Worm (Caenorhabditis elegans): Measurements from ENCODE around the gene W03G1.5.
A peak's percentile ranks its signal among the peaks of the same experiment; 100 is the strongest.

W03G1.5 gene

DNA sequence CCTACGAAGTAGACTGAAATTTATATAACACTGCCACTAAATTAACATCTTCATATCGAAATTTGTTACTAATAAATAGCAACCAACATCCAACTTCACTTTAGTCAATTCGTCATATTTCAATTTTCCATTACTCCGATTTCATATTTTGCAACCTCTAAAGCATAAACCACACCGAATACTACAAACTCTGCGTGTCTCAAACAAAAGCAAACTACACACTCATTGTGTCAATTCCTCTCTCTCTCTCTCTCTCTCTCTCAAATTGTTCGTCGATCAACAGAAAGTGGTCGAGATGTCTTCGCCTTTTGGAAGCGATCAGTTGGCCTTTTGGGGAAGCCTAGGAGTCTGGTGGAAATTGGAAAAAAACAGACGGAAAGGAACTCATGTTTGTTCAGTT lies 1.8 kb downstream of the W03G1.5 start:
- no peak for TF ChIP-seq T22C8.4 (GFP tag; IDR thresholded peaks at IDR 0.05)

DNA sequence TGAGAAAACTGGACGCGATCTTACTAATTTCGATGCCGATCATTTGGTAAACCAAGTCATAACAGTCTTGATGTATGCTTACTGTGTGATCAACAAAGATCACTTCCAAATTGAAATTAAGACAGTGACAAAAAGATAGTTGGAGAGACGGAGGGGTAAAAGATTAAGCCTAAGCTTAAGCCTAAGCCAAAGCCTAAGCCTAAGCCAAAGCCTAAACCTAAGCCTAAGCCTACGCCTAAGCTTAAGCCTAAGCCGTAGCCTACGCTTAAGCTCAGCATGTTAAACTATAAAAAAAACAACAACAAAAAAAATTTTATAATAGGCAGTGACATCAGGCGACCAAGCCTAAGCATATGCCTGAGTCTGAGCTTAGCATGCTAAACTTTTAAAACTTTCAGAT lies 9.1 kb downstream of the W03G1.5 start:
- TF ChIP-seq ztf-23 (GFP tag; IDR thresholded peaks at IDR 0.05) (no peak), flt-1 (GFP tag; IDR thresholded peaks at IDR 0.05) (no peak), ztf-29 (GFP tag; IDR thresholded peaks at IDR 0.05) (peak; percentile 59; the same call in 1 of the 2 replicates)

DNA sequence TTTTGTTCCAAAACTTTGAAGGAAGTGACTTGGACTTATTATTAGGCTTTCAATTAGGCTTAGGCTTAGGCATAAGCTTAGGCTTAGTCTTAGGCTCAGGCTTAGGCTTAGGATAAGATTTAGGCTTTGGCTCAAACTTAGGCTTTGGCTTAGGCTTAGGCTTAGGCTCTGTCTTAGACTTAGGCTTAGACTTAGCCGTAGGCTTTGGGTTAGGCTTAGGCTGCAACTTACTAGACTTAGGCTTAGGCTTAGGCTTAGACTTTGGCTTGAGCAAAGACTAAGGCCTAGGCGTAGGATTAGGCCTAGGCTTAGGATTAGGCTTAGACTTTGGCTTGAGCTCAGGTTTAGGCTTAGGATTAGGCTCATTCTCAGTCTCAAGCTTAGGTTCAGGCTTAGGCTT lies 21.5 kb downstream of the W03G1.5 start:
- no peak for TF ChIP-seq ztf-23 (GFP tag; IDR thresholded peaks at IDR 0.05)
- 0 out of 2 replicates have a peak, but pooled peaks have one; percentile 16 for TF ChIP-seq flt-1 (GFP tag; IDR thresholded peaks at IDR 0.05)
- TF ChIP-seq med-1 (GFP tag; optimal IDR thresholded peaks at IDR 0.05; ENCODE audit: insufficient read depth), result no peak

DNA sequence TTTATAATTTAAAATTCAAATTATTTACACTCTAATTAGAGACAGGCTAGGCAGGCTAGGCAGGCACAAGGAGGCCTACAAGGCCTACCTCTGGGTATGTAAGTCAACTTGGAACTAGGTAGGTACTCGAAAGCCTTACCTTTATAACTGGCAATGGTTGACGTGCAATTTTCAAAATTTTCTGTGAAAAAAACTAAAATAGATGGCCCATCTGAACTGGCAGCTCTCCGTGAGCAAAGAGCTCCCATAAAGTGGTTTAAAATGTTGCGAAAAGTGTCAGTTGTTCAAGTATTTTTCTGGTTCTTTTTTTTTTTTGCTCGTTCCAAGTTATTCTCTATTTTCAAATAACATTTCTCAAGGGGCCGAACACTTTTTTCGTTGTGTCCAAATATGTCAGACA lies 22.3 kb downstream of the W03G1.5 start:
- TF ChIP-seq tab-1 (GFP tag; IDR thresholded peaks at IDR 0.05), result no peak
- no peak for TF ChIP-seq ref-1 (GFP tag; conservative IDR thresholded peaks at IDR 0.05)
- no peak for TF ChIP-seq klf-2 (GFP tag; conservative IDR thresholded peaks at IDR 0.05)
- no peak for TF ChIP-seq cog-1 (tag; optimal IDR thresholded peaks at IDR 0.05)
- no peak for TF ChIP-seq ztf-23 (GFP tag; IDR thresholded peaks at IDR 0.05)
- no peak for TF ChIP-seq ztf-29 (GFP tag; IDR thresholded peaks at IDR 0.05)
- no peak for TF ChIP-seq T22C8.4 (GFP tag; IDR thresholded peaks at IDR 0.05)
- TF ChIP-seq flt-1 (GFP tag; IDR thresholded peaks at IDR 0.05), result no peak
- no peak for TF ChIP-seq med-1 (GFP tag; optimal IDR thresholded peaks at IDR 0.05; ENCODE audit: insufficient read depth)

DNA sequence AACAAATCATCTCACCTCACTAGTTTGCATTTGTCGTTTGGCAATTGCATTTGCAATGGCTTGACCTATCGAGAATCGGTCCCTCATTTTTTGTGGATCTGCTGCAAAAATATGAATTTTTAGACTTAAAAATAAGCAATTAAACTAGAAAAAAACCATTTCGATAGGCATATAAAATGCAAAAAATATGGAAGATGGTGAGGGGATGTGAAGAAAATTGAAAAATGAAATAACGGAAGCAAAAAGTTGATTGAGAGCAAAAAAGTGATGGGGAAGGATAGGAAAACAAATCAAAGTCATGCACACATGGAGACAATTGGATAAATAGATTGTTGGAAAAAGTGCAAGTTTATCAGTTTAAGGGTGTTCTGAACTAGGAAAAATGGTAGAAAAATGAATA lies 25.2 kb downstream of the W03G1.5 start, which contains the start of gene npr-37:
npr-37 (minus strand) TSS at position 101 of the 400 bp plus-strand sequence.
- TF ChIP-seq klf-2 (GFP tag; conservative IDR thresholded peaks at IDR 0.05), result no peak
- no peak for TF ChIP-seq ztf-29 (GFP tag; IDR thresholded peaks at IDR 0.05)
- no peak for TF ChIP-seq tab-1 (GFP tag; IDR thresholded peaks at IDR 0.05)

DNA sequence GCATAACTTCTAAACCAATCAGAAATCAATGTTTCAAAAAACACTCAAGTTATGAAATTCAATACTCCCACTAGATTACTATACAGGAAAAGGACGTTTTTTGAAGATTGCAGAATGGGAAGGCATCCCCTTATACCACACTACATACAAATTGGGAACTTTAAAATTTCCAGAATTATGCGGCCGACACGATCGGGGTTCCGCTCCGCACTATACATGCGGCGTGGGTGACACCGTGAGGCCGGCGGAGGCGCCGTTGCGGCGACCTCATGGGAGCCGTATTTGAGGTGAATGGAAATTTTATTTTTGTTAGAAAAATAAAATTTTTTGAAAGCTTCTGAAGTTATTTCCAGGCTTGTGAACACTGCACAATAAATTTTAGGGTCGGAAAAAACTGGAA lies 38.0 kb downstream of the W03G1.5 start:
- TF ChIP-seq ztf-29 (GFP tag; IDR thresholded peaks at IDR 0.05), result no peak
- no peak for TF ChIP-seq cog-1 (tag; optimal IDR thresholded peaks at IDR 0.05)
- no peak for TF ChIP-seq flt-1 (GFP tag; IDR thresholded peaks at IDR 0.05)
- TF ChIP-seq T22C8.4 (GFP tag; IDR thresholded peaks at IDR 0.05), result no peak
- TF ChIP-seq klf-2 (GFP tag; conservative IDR thresholded peaks at IDR 0.05), result no peak
- TF ChIP-seq ref-1 (GFP tag; conservative IDR thresholded peaks at IDR 0.05), result no peak
- no peak for TF ChIP-seq tab-1 (GFP tag; IDR thresholded peaks at IDR 0.05)
- TF ChIP-seq ztf-23 (GFP tag; IDR thresholded peaks at IDR 0.05), result no peak
- no peak for TF ChIP-seq med-1 (GFP tag; optimal IDR thresholded peaks at IDR 0.05; ENCODE audit: insufficient read depth)

DNA sequence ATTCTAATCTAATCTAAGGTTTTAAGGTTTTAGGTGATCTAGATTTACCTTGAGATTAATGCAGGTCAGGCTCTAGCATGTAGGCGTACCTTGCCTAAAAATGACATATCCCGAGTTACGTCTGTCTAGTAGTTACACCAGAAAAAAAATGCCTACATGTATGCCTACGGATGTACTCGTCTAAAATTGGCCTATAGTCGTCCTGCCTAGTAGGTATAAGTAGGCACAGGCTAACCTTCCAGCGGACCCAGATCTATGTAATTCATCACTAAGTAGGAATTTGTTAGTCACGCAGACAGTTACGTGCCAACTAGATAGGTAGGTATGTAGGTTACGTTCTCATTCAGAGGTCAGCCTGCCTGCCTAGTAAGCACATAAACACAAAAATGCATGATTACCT lies 39.0 kb downstream of the W03G1.5 start:
- TF ChIP-seq ztf-29 (GFP tag; IDR thresholded peaks at IDR 0.05) (no peak), med-1 (GFP tag; optimal IDR thresholded peaks at IDR 0.05; ENCODE audit: insufficient read depth) (no peak), tab-1 (GFP tag; IDR thresholded peaks at IDR 0.05) (no peak), ztf-23 (GFP tag; IDR thresholded peaks at IDR 0.05) (no peak), T22C8.4 (GFP tag; IDR thresholded peaks at IDR 0.05) (no peak), cog-1 (tag; optimal IDR thresholded peaks at IDR 0.05) (no peak), ref-1 (GFP tag; conservative IDR thresholded peaks at IDR 0.05) (no peak), klf-2 (GFP tag; conservative IDR thresholded peaks at IDR 0.05) (no peak), flt-1 (GFP tag; IDR thresholded peaks at IDR 0.05) (no peak)

DNA sequence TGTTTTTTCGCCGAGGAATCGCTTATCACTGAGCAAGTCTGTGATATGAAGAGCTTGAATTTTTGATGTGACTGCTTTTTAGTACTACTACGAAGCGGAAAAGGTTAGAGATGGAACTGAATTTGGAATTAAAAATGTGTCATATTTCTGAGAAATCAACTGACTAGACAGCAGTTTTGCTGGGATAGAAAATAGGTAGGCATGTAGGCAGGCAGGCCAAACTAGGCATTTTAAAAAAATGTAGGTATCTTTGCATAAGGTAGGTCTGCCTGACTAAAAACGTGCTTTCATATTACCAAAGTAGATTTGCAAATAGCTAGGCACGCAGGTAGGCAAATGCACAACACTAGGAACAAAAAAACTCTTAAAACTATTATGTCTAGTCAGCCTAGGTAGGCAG lies 39.7 kb downstream of the W03G1.5 start:
- TF ChIP-seq cog-1 (tag; optimal IDR thresholded peaks at IDR 0.05), result no peak
- TF ChIP-seq flt-1 (GFP tag; IDR thresholded peaks at IDR 0.05), result no peak
- no peak for TF ChIP-seq klf-2 (GFP tag; conservative IDR thresholded peaks at IDR 0.05)
- TF ChIP-seq ztf-23 (GFP tag; IDR thresholded peaks at IDR 0.05), result no peak
- no peak for TF ChIP-seq ztf-29 (GFP tag; IDR thresholded peaks at IDR 0.05)
- TF ChIP-seq ref-1 (GFP tag; conservative IDR thresholded peaks at IDR 0.05), result no peak
- TF ChIP-seq tab-1 (GFP tag; IDR thresholded peaks at IDR 0.05), result no peak
- TF ChIP-seq med-1 (GFP tag; optimal IDR thresholded peaks at IDR 0.05; ENCODE audit: insufficient read depth), result no peak
- TF ChIP-seq T22C8.4 (GFP tag; IDR thresholded peaks at IDR 0.05), result no peak

DNA sequence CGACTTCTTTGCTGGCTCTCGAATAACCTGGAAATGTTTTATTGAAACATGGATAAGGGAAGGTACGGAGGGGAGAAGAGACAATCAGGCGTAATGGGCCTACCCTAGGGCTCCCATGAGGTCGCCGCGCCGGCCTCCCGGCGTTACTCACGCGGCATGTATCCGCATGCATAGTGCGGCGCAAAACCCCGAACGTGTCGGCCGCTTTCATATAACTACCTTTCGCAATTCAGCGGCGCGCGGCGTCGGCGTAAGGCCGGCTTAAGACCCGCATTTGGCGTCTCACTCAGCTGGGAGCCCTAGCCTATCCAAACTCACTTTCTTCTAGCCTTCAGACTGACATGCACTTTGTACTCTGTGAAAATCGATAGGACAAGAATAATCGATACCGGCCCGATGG lies 44.2 kb downstream of the W03G1.5 start:
- TF ChIP-seq tab-1 (GFP tag; IDR thresholded peaks at IDR 0.05) (0 out of 2 replicates have a peak, but pooled peaks have one; percentile 67), klf-2 (GFP tag; conservative IDR thresholded peaks at IDR 0.05) (no peak)

DNA sequence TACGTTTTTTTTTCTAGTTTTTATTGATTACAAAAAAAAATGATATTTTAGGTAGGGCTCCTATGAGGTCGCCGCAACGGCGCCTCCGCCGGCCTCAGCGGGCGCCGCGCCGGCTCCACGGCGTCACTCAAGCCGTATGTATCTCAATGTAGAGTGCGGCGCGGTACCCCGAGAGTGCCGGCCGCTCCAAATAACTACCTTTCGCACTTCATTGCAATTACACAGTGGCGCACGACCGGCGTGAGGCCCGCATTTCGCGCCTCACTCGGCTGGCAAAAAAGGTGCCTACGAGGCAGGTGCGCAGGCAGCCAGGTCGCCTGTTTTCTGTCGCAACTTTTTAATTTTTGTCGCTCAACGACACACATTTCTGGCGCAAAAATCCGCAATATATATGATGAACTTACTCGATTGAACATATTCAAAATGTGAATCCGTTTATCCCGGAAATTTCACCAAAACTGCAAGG lies 45.6 kb downstream of the W03G1.5 start, which contains the start of gene M04G7.2:
M04G7.2 (minus strand) TSS at position 416 of the 466 bp plus-strand sequence.
- TF ChIP-seq cog-1 (tag; optimal IDR thresholded peaks at IDR 0.05) (no peak), ref-1 (GFP tag; conservative IDR thresholded peaks at IDR 0.05) (no peak), tab-1 (GFP tag; IDR thresholded peaks at IDR 0.05) (no peak), klf-2 (GFP tag; conservative IDR thresholded peaks at IDR 0.05) (no peak), ztf-23 (GFP tag; IDR thresholded peaks at IDR 0.05) (no peak), flt-1 (GFP tag; IDR thresholded peaks at IDR 0.05) (no peak), med-1 (GFP tag; optimal IDR thresholded peaks at IDR 0.05; ENCODE audit: insufficient read depth) (no peak), T22C8.4 (GFP tag; IDR thresholded peaks at IDR 0.05) (no peak), ztf-29 (GFP tag; IDR thresholded peaks at IDR 0.05) (no peak)

DNA sequence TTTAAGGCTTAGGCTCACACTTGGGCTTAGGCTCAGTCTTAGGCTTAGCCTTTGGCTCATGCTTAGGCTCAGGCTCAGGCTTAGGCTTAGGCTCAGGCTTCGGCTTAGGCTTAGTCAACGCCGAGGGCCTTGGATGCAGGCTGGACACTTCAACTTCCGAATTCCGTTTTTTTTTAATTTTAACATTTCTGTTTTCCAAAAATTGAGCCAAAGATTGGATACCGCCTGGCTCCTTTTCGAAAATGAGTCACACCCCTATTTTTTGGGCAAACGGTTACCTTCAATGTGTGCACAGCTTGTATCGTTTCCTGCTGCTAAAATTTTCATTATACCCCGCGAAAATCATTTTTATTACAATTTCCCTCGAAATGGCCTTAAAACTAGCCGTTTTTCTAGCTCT lies 50.8 kb downstream of the W03G1.5 start, which contains the start of gene M04G7.1:
M04G7.1 (plus strand) TSS at position 301 of the 400 bp plus-strand sequence.
- TF ChIP-seq ref-1 (GFP tag; conservative IDR thresholded peaks at IDR 0.05), result no peak
- no peak for TF ChIP-seq tab-1 (GFP tag; IDR thresholded peaks at IDR 0.05)
- no peak for TF ChIP-seq ztf-23 (GFP tag; IDR thresholded peaks at IDR 0.05)
- TF ChIP-seq flt-1 (GFP tag; IDR thresholded peaks at IDR 0.05), result no peak
- TF ChIP-seq T22C8.4 (GFP tag; IDR thresholded peaks at IDR 0.05), result no peak
- no peak for TF ChIP-seq ztf-29 (GFP tag; IDR thresholded peaks at IDR 0.05)
- no peak for TF ChIP-seq cog-1 (tag; optimal IDR thresholded peaks at IDR 0.05)
- TF ChIP-seq klf-2 (GFP tag; conservative IDR thresholded peaks at IDR 0.05), result no peak
- no peak for TF ChIP-seq med-1 (GFP tag; optimal IDR thresholded peaks at IDR 0.05; ENCODE audit: insufficient read depth)

All from whole organism, midembryonic.